Worm (Caenorhabditis elegans): Measurements from ENCODE around the gene dhs-23.

Gene dhs-23

ce11 chrV:15394906-15395305, 13.9 kb downstream of the dhs-23 start, which contains the start of gene T06E6.1:
T06E6.1 (minus strand) TSS chrV:15394961.
- TF ChIP-seq K09A11.1 (tag; optimal IDR thresholded peaks at IDR 0.05; ENCODE audit: insufficient read depth), result no peak
- TF ChIP-seq sox-2 (GFP tag; IDR thresholded peaks at IDR 0.05), result no peak
- no peak for TF ChIP-seq ceh-14 (tag; optimal IDR thresholded peaks at IDR 0.05)
- no peak for TF ChIP-seq elt-4 (tag; optimal IDR thresholded peaks at IDR 0.05)
- TF ChIP-seq tbx-2 (tag; optimal IDR thresholded peaks at IDR 0.05), result no peak
- no peak for TF ChIP-seq lim-6 (tag; optimal IDR thresholded peaks at IDR 0.05)
- TF ChIP-seq ceh-2 (tag; optimal IDR thresholded peaks at IDR 0.05), result no peak
- no peak for TF ChIP-seq rnt-1 (tag; optimal IDR thresholded peaks at IDR 0.05)
- no peak for TF ChIP-seq ztf-16 (tag; optimal IDR thresholded peaks at IDR 0.05)
- no peak for TF ChIP-seq lin-11 (tag; optimal IDR thresholded peaks at IDR 0.05)
- TF ChIP-seq C38D4.7 (GFP tag; optimal IDR thresholded peaks at IDR 0.05), result no peak
- no peak for TF ChIP-seq hlh-15 (tag; optimal IDR thresholded peaks at IDR 0.05)
- no peak for TF ChIP-seq pros-1 (tag; optimal IDR thresholded peaks at IDR 0.05)
- no peak for TF ChIP-seq tbx-7 (tag; optimal IDR thresholded peaks at IDR 0.05)

- TF ChIP-seq hlh-15 (tag; optimal IDR thresholded peaks at IDR 0.05) (no peak), ceh-30 (tag; optimal IDR thresholded peaks at IDR 0.05) (no peak), ztf-16 (tag; optimal IDR thresholded peaks at IDR 0.05) (no peak), pha-2 (tag; optimal IDR thresholded peaks at IDR 0.05) (no peak), F13H6.1 (tag; optimal IDR thresholded peaks at IDR 0.05) (no peak), pag-3 (tag; optimal IDR thresholded peaks at IDR 0.05; ENCODE audit: borderline replicate concordance) (no peak), hlh-8 (tag; optimal IDR thresholded peaks at IDR 0.05) (no peak), ahr-1 (tag; optimal IDR thresholded peaks at IDR 0.05) (no peak), fax-1 (tag; optimal IDR thresholded peaks at IDR 0.05) (no peak), pha-4 (tag; optimal IDR thresholded peaks at IDR 0.05) (no peak), ceh-2 (tag; optimal IDR thresholded peaks at IDR 0.05) (no peak), nfya-1 (tag; optimal IDR thresholded peaks at IDR 0.05) (no peak), C08G9.2 (tag; optimal IDR thresholded peaks at IDR 0.05) (no peak)
These were observed 14.3 kb downstream of the dhs-23 start, which contains the start of gene cyb-3 for ce11 chrV:15395347-15395746. cyb-3 (plus strand) TSS chrV:15395696.

ce11 chrV:15397139-15397538, 16.1 kb downstream of the dhs-23 start:
- no peak for TF ChIP-seq T23F11.4 (GFP tag; optimal IDR thresholded peaks at IDR 0.05)
- TF ChIP-seq unc-42 (tag; optimal IDR thresholded peaks at IDR 0.05), result no peak
- TF ChIP-seq lin-11 (tag; optimal IDR thresholded peaks at IDR 0.05), result no peak
- TF ChIP-seq hlh-30 (tag; optimal IDR thresholded peaks at IDR 0.05; ENCODE audit: insufficient read depth), result no peak
- no peak for TF ChIP-seq nhr-11 (tag; optimal IDR thresholded peaks at IDR 0.05)
- no peak for TF ChIP-seq ztf-16 (tag; optimal IDR thresholded peaks at IDR 0.05)
- TF ChIP-seq dmd-4 (tag; optimal IDR thresholded peaks at IDR 0.05; ENCODE audit: borderline replicate concordance), result no peak
- no peak for TF ChIP-seq K09A11.1 (tag; optimal IDR thresholded peaks at IDR 0.05; ENCODE audit: insufficient read depth)
- TF ChIP-seq ceh-45 (GFP tag; IDR thresholded peaks at IDR 0.05), result no peak
- no peak for TF ChIP-seq gmeb-2 (tag; optimal IDR thresholded peaks at IDR 0.05)
- no peak for TF ChIP-seq ets-4 (tag; optimal IDR thresholded peaks at IDR 0.05)
- TF ChIP-seq madf-2 (tag; optimal IDR thresholded peaks at IDR 0.05), result no peak
- no peak for TF ChIP-seq rnt-1 (tag; optimal IDR thresholded peaks at IDR 0.05)
- TF ChIP-seq K02D7.2 (tag; optimal IDR thresholded peaks at IDR 0.05), result no peak
- no peak for TF ChIP-seq nfya-1 (tag; optimal IDR thresholded peaks at IDR 0.05)
- TF ChIP-seq pat-9 (tag; optimal IDR thresholded peaks at IDR 0.05), result no peak
- no peak for TF ChIP-seq hlh-13 (GFP tag; optimal IDR thresholded peaks at IDR 0.05)

- TF ChIP-seq unc-42 (tag; optimal IDR thresholded peaks at IDR 0.05) (no peak), unc-86 (tag; optimal IDR thresholded peaks at IDR 0.05) (no peak), ztf-16 (tag; optimal IDR thresholded peaks at IDR 0.05) (no peak), pag-3 (tag; optimal IDR thresholded peaks at IDR 0.05; ENCODE audit: borderline replicate concordance) (no peak)
These were observed 17.7 kb downstream of the dhs-23 start, which contains the start of gene fbxa-199 for ce11 chrV:15398728-15399127. fbxa-199 (minus strand) TSS chrV:15398828.
